Fruit fly (Drosophila melanogaster): Measurements from ENCODE around the gene Kots.

The Kots gene

DNA sequence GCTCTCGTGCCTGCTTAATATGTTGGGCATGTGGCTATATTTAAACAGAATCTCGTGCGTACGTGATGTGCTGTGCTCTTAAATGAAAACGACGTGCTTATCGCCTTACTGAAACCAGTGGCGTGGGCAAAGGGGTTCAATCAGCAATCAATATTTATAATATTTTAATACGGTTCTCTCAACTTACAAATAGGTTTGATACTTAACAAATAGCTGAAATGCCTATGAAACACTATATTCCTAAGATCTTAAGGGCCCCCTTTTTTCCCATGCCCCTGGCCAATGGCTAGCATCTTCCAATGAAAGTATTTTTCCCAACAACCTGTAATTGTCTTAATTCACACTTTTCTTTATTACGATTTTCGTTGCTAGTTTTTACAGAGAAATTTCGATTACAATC is 48.3 kb downstream of the Kots start (continued):
- TF ChIP-seq NC2α (GFP tag; optimal IDR thresholded peaks at IDR 0.05): no peak
- TF ChIP-seq CG17328 (GFP tag; IDR thresholded peaks at IDR 0.05): peak; percentile 81
- TF ChIP-seq Poxn (GFP tag; IDR thresholded peaks at IDR 0.05): no peak
- TF ChIP-seq CG9876 (GFP tag; optimal IDR thresholded peaks at IDR 0.05): no peak
- no peak for TF ChIP-seq vnd (GFP tag; IDR thresholded peaks at IDR 0.05; ENCODE audit: partially characterized antibody)
- 0 out of 3 replicates have a peak, but pooled peaks have one; percentile 24 for TF ChIP-seq CG6175 (GFP tag; IDR thresholded peaks at IDR 0.05)
- peak; percentile 2 for TF ChIP-seq NK7.1 (GFP tag; optimal IDR thresholded peaks at IDR 0.05)
- TF ChIP-seq CG3838 (GFP tag; optimal IDR thresholded peaks at IDR 0.05): peak; percentile 15
- no peak for TF ChIP-seq hkb (optimal IDR thresholded peaks at IDR 0.05)
- peak; percentile 73 for TF ChIP-seq hkb (GFP tag; IDR thresholded peaks at IDR 0.05)
- TF ChIP-seq Dbx (GFP tag; IDR thresholded peaks at IDR 0.05): 0 out of 3 replicates have a peak, but pooled peaks have one; percentile 45
- no peak for TF ChIP-seq Asciz (GFP tag; optimal IDR thresholded peaks at IDR 0.05)
- no peak for TF ChIP-seq CG15073 (GFP tag; optimal IDR thresholded peaks at IDR 0.05)
- peak; percentile 74 for TF ChIP-seq slbo (GFP tag; IDR thresholded peaks at IDR 0.05)
- TF ChIP-seq YL-1 (GFP tag; optimal IDR thresholded peaks at IDR 0.05): no peak
- TF ChIP-seq CG18619 (GFP tag; optimal IDR thresholded peaks at IDR 0.05): peak; percentile 31
- peak; percentile 89 for TF ChIP-seq dmrt11E (tag; optimal IDR thresholded peaks at IDR 0.05)
- TF ChIP-seq jumu (GFP tag; optimal IDR thresholded peaks at IDR 0.05): peak; percentile 47
- no peak for TF ChIP-seq Nf-YC (tag; optimal IDR thresholded peaks at IDR 0.05)
- no peak for TF ChIP-seq pan (optimal IDR thresholded peaks at IDR 0.05)
- TF ChIP-seq pan (GFP tag; optimal IDR thresholded peaks at IDR 0.05 in 1 of 2, IDR thresholded peaks at IDR 0.05 in 1 of 2): peak in 1 of 2 experiments; percentile 74
- TF ChIP-seq Trl (optimal IDR thresholded peaks at IDR 0.05): no peak
- peak; percentile 61 for TF ChIP-seq Trl (GFP tag; optimal IDR thresholded peaks at IDR 0.05)
- peak; percentile 81 for TF ChIP-seq CG4424 (GFP tag; optimal IDR thresholded peaks at IDR 0.05)
- peak; percentile 58 for TF ChIP-seq chn (GFP tag; optimal IDR thresholded peaks at IDR 0.05)
- TF ChIP-seq Hmx (GFP tag; optimal IDR thresholded peaks at IDR 0.05): no peak
- TF ChIP-seq HLH3B (GFP tag; IDR thresholded peaks at IDR 0.05): peak; percentile 75
- peak; percentile 56 to 61 for TF ChIP-seq Hr51 (GFP tag; optimal IDR thresholded peaks at IDR 0.05)
- TF ChIP-seq CG31365 (tag; optimal IDR thresholded peaks at IDR 0.05): no peak
- TF ChIP-seq CG12391 (tag; optimal IDR thresholded peaks at IDR 0.05): peak; percentile 70
- peak; percentile 42 for TF ChIP-seq CG12071 (GFP tag; optimal IDR thresholded peaks at IDR 0.05)
- TF ChIP-seq HLHmδ (GFP tag; optimal IDR thresholded peaks at IDR 0.05): no peak
- peak; percentile 6 for TF ChIP-seq gro (GFP tag; optimal IDR thresholded peaks at IDR 0.05)
- peak; percentile 36 for TF ChIP-seq Dad (GFP tag; optimal IDR thresholded peaks at IDR 0.05)
- peak; percentile 79 for TF ChIP-seq CG31441 (GFP tag; IDR thresholded peaks at IDR 0.05)
- peak; percentile 19 for TF ChIP-seq Deaf1 (tag; optimal IDR thresholded peaks at IDR 0.05)
- TF ChIP-seq Antp (GFP tag; optimal IDR thresholded peaks at IDR 0.05): peak; percentile 42
- TF ChIP-seq CG8281 (tag; optimal IDR thresholded peaks at IDR 0.05): peak; percentile 48
- peak; percentile 70 for TF ChIP-seq Sox102F (GFP tag; optimal IDR thresholded peaks at IDR 0.05)
- TF ChIP-seq CG17568 (GFP tag; optimal IDR thresholded peaks at IDR 0.05): peak; percentile 66
- no peak for TF ChIP-seq sna (GFP tag; IDR thresholded peaks at IDR 0.05; ENCODE audit: partially characterized antibody)
- peak; percentile 1 for TF ChIP-seq CG31388 (GFP tag; optimal IDR thresholded peaks at IDR 0.05)
- no peak for TF ChIP-seq ash1 (GFP tag; optimal IDR thresholded peaks at IDR 0.05)
- TF ChIP-seq HmgD (GFP tag; optimal IDR thresholded peaks at IDR 0.05): no peak
- no peak for TF ChIP-seq Opbp (GFP tag; IDR thresholded peaks at IDR 0.05; ENCODE audit: partially characterized antibody)
- TF ChIP-seq da (GFP tag; optimal IDR thresholded peaks at IDR 0.05): no peak
- TF ChIP-seq zen (tag; optimal IDR thresholded peaks at IDR 0.05): peak; percentile 78
- no peak for TF ChIP-seq CTCF (GFP tag; optimal IDR thresholded peaks at IDR 0.05)
- TF ChIP-seq CG8944 (GFP tag; optimal IDR thresholded peaks at IDR 0.05): no peak
- peak; percentile 23 for TF ChIP-seq CG8359 (GFP tag; optimal IDR thresholded peaks at IDR 0.05; ENCODE audit: borderline replicate concordance)
- peak; percentile 66 for TF ChIP-seq D19A (tag; optimal IDR thresholded peaks at IDR 0.05)
- TF ChIP-seq oc (tag; optimal IDR thresholded peaks at IDR 0.05): peak; percentile 47
- no peak for TF ChIP-seq Ravus (GFP tag; IDR thresholded peaks at IDR 0.05)
